Fruit fly (Drosophila melanogaster): Measurements from ENCODE around the gene Dpck.

The Dpck gene

DNA sequence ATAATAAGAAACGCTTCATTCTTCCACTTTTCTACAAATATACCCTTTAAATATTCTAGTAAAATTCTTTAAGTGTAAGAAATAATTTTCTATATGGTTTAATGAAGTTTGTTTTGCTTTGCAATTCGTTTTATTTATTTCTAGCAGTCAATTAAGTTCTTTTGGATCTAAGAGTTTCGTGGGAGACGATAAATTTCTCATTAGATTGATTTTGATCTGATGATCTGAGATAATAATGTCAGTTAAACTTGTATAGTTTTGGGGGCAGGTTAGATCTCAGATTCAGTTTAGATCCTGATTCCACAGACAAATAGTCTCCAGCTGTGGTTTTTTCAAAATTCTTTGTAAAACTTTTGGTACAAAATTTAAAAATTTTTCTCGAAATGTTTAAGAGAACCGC, 23.0 kb upstream of the Dpck start, which contains the start of gene dj:
Gene dj (plus strand): TSS at position 301 of the 400 bp plus-strand sequence.
- TF ChIP-seq brk (GFP tag; optimal IDR thresholded peaks at IDR 0.05) = no peak
- no peak for TF ChIP-seq Dfd (GFP tag; optimal IDR thresholded peaks at IDR 0.05)
- TF ChIP-seq br (GFP tag; optimal IDR thresholded peaks at IDR 0.05) = no peak
- TF ChIP-seq fru (GFP tag; optimal IDR thresholded peaks at IDR 0.05) = no peak
- TF ChIP-seq CG32264 (GFP tag; optimal IDR thresholded peaks at IDR 0.05) = no peak
- no peak for TF ChIP-seq psq (GFP tag; optimal IDR thresholded peaks at IDR 0.05)
- TF ChIP-seq Vsx2 (GFP tag; optimal IDR thresholded peaks at IDR 0.05; ENCODE audit: partially characterized antibody) = no peak
- no peak for TF ChIP-seq rgr (GFP tag; optimal IDR thresholded peaks at IDR 0.05)

DNA sequence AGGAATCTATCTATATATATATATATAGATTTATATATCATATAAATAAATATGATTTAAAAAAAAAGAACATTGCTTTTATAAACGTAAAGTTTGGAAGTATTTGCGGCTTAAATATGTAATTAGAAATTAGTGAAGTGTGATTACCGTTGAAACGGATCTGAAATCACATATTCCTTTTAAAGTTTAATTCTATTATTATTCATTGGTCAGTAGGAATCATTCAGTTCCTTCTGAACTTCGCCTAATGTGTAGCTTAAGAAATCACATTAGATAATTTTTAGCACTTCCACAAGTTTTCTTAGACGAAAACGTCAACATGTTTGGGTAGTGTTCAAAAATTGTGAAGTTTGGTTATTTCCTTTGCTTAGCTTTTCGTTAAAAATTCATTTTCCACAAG, 21.5 kb upstream of the Dpck start, which contains the start of gene djl:
Gene djl (plus strand): TSS at position 301 of the 400 bp plus-strand sequence.
- no peak for TF ChIP-seq tai (GFP tag; optimal IDR thresholded peaks at IDR 0.05)
- TF ChIP-seq dl (GFP tag; optimal IDR thresholded peaks at IDR 0.05; ENCODE audit: insufficient read depth in 1 of 2, partially characterized antibody in 2 of 2) = no peak
- no peak for TF ChIP-seq Dfd (GFP tag; optimal IDR thresholded peaks at IDR 0.05)
- no peak for TF ChIP-seq h (GFP tag; optimal IDR thresholded peaks at IDR 0.05)
- no peak for TF ChIP-seq Abd-B (GFP tag; optimal IDR thresholded peaks at IDR 0.05)
- no peak for TF ChIP-seq jim (GFP tag; optimal IDR thresholded peaks at IDR 0.05)
- no peak for TF ChIP-seq Dif (GFP tag; optimal IDR thresholded peaks at IDR 0.05; ENCODE audit: partially characterized antibody)
- TF ChIP-seq Hnf4 (GFP tag; optimal IDR thresholded peaks at IDR 0.05) = no peak
- TF ChIP-seq dmrt93B (GFP tag; optimal IDR thresholded peaks at IDR 0.05) = no peak
- TF ChIP-seq Myc (optimal IDR thresholded peaks at IDR 0.05) = no peak
- TF ChIP-seq Hr83 (GFP tag; optimal IDR thresholded peaks at IDR 0.05; ENCODE audit: poor library complexity, severe bottlenecking) = no peak
- TF ChIP-seq CG9705 (GFP tag; optimal IDR thresholded peaks at IDR 0.05) = no peak
- TF ChIP-seq GATAd (GFP tag; optimal IDR thresholded peaks at IDR 0.05) = no peak
- TF ChIP-seq sage (GFP tag; optimal IDR thresholded peaks at IDR 0.05) = no peak
- TF ChIP-seq woc (GFP tag; optimal IDR thresholded peaks at IDR 0.05) = no peak
- TF ChIP-seq brk (GFP tag; optimal IDR thresholded peaks at IDR 0.05) = no peak
- TF ChIP-seq N (GFP tag; optimal IDR thresholded peaks at IDR 0.05) = no peak
- TF ChIP-seq OdsH (GFP tag; optimal IDR thresholded peaks at IDR 0.05) = no peak
- no peak for TF ChIP-seq br (GFP tag; optimal IDR thresholded peaks at IDR 0.05)
- no peak for TF ChIP-seq Hr78 (GFP tag; optimal IDR thresholded peaks at IDR 0.05)

DNA sequence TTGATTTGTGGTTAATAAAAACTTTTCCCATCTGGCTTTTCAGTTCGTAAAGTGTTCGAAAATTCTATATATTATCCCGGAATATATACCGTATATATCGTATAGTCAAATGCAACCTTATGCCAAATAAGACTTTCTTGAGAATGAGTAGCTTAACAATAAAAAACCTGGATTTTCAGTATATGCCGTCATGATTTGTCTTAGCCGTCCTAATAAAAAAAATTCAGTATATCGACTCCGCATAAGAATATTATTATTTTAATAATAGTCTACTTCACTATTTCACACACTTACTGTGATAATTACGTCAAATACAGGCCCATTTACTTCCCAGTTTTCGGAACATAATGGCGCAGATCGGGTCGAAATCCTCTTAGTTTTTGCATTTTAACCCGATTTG, 20.1 kb upstream of the Dpck start, which contains the start of gene Mst84B:
Gene Mst84B (plus strand): TSS at position 301 of the 400 bp plus-strand sequence.
- no peak for TF ChIP-seq OdsH (GFP tag; optimal IDR thresholded peaks at IDR 0.05)
- no peak for TF ChIP-seq brk (GFP tag; optimal IDR thresholded peaks at IDR 0.05)
- TF ChIP-seq h (GFP tag; optimal IDR thresholded peaks at IDR 0.05) = no peak
- no peak for TF ChIP-seq lola (GFP tag; optimal IDR thresholded peaks at IDR 0.05)
- no peak for TF ChIP-seq CG32264 (GFP tag; optimal IDR thresholded peaks at IDR 0.05)
- no peak for TF ChIP-seq sage (GFP tag; optimal IDR thresholded peaks at IDR 0.05)
- no peak for TF ChIP-seq dl (GFP tag; optimal IDR thresholded peaks at IDR 0.05; ENCODE audit: insufficient read depth in 1 of 2, partially characterized antibody in 2 of 2)

DNA sequence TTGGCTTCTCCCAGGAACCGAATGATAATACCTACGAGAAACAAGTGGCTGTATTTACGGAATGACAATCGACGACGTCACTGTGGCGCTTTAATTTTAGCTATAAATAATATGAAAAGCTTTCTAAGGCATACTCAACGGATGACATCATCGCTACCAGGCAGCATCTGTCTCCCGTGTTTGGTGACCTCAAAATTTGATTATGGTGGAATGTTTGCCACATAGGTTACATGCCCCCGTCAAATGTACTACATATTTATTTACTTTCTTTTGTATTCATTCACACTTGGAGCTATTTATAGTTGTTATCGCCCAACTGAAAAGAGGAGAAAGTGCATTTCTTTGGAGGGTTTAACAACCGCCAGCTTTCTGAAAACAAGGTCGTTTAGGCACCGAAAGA, 15.7 kb upstream of the Dpck start:
- no peak for TF ChIP-seq ey (GFP tag; optimal IDR thresholded peaks at IDR 0.05)
- TF ChIP-seq Vsx2 (GFP tag; optimal IDR thresholded peaks at IDR 0.05; ENCODE audit: partially characterized antibody) = no peak
- no peak for TF ChIP-seq br (GFP tag; optimal IDR thresholded peaks at IDR 0.05)
- no peak for TF ChIP-seq HLH106 (tag; optimal IDR thresholded peaks at IDR 0.05)
- no peak for TF ChIP-seq CG32264 (GFP tag; optimal IDR thresholded peaks at IDR 0.05)
- no peak for TF ChIP-seq Dfd (GFP tag; optimal IDR thresholded peaks at IDR 0.05)
- TF ChIP-seq usp (GFP tag; optimal IDR thresholded peaks at IDR 0.05) = no peak
- no peak for TF ChIP-seq brk (GFP tag; optimal IDR thresholded peaks at IDR 0.05)
- no peak for TF ChIP-seq Hr83 (GFP tag; optimal IDR thresholded peaks at IDR 0.05; ENCODE audit: poor library complexity, severe bottlenecking)
- TF ChIP-seq jim (GFP tag; optimal IDR thresholded peaks at IDR 0.05) = no peak
- TF ChIP-seq Myc (optimal IDR thresholded peaks at IDR 0.05) = no peak
- no peak for TF ChIP-seq lola (GFP tag; optimal IDR thresholded peaks at IDR 0.05)
- TF ChIP-seq fru (GFP tag; optimal IDR thresholded peaks at IDR 0.05) = no peak
- no peak for TF ChIP-seq dl (GFP tag; optimal IDR thresholded peaks at IDR 0.05; ENCODE audit: insufficient read depth in 1 of 2, partially characterized antibody in 2 of 2)
- no peak for TF ChIP-seq rgr (GFP tag; optimal IDR thresholded peaks at IDR 0.05)
- no peak for TF ChIP-seq Mio (GFP tag; optimal IDR thresholded peaks at IDR 0.05)

DNA sequence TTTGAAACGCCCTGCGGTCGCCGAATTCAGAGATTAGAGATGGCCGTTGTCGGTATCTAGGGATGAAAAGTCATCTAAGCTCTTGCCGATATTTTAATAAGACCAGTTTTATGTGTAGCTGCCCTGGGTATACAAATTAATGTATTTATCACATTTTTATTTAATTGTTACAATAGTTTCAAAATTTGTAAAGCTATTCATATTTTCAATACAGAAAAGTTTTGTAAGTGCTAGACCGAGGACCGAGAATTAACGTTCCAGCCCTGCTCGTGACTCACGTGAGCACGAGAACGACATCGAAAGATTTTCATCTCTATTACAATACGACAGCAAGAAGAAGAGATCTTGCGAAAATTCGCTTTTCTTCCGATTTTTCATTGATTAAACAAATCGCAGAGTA, 14.9 kb upstream of the Dpck start, which contains the start of the genes CG1105 and CG1965:
Gene CG1105 (minus strand): TSS at position 45 of the 400 bp plus-strand sequence.
Gene CG1965 (plus strand): TSS at position 310 of the 400 bp plus-strand sequence.
- TF ChIP-seq Vsx2 (GFP tag; optimal IDR thresholded peaks at IDR 0.05; ENCODE audit: partially characterized antibody) = no peak
- peak; percentile 93 for TF ChIP-seq h (GFP tag; optimal IDR thresholded peaks at IDR 0.05)
- TF ChIP-seq fru (GFP tag; optimal IDR thresholded peaks at IDR 0.05) = peak; percentile 90
- peak; percentile 83 for TF ChIP-seq woc (GFP tag; optimal IDR thresholded peaks at IDR 0.05)
- peak; percentile 82 for TF ChIP-seq dmrt93B (GFP tag; optimal IDR thresholded peaks at IDR 0.05)
- peak; percentile 4 to 94 for TF ChIP-seq foxo (GFP tag; optimal IDR thresholded peaks at IDR 0.05)
- TF ChIP-seq HLH106 (tag; optimal IDR thresholded peaks at IDR 0.05) = peak; percentile 92
- TF ChIP-seq Rel (GFP tag; optimal IDR thresholded peaks at IDR 0.05) = no peak
- TF ChIP-seq Rel (tag; optimal IDR thresholded peaks at IDR 0.05) = peak; percentile 68
- peak; percentile 83 for TF ChIP-seq Sp1 (GFP tag; optimal IDR thresholded peaks at IDR 0.05)
- peak; percentile 83 for TF ChIP-seq CG9705 (GFP tag; optimal IDR thresholded peaks at IDR 0.05)
- TF ChIP-seq Hr83 (GFP tag; optimal IDR thresholded peaks at IDR 0.05; ENCODE audit: poor library complexity, severe bottlenecking) = peak; percentile 59
- TF ChIP-seq Mio (GFP tag; optimal IDR thresholded peaks at IDR 0.05) = peak; percentile 41
- TF ChIP-seq Hr78 (GFP tag; optimal IDR thresholded peaks at IDR 0.05) = no peak
- peak; percentile 84 for TF ChIP-seq OdsH (GFP tag; optimal IDR thresholded peaks at IDR 0.05)
- TF ChIP-seq jim (GFP tag; optimal IDR thresholded peaks at IDR 0.05) = peak; percentile 21
- no peak for TF ChIP-seq Abd-B (GFP tag; optimal IDR thresholded peaks at IDR 0.05)
- no peak for TF ChIP-seq usp (GFP tag; optimal IDR thresholded peaks at IDR 0.05)
- TF ChIP-seq Jra (GFP tag; optimal IDR thresholded peaks at IDR 0.05) = peak; percentile 93
- peak; percentile 87 for TF ChIP-seq br (GFP tag; optimal IDR thresholded peaks at IDR 0.05)
- TF ChIP-seq dsf (GFP tag; optimal IDR thresholded peaks at IDR 0.05; ENCODE audit: borderline replicate concordance) = peak; percentile 92
- TF ChIP-seq CrebA (GFP tag; optimal IDR thresholded peaks at IDR 0.05; ENCODE audit: borderline replicate concordance) = no peak
- TF ChIP-seq psq (GFP tag; optimal IDR thresholded peaks at IDR 0.05) = peak; percentile 78
- peak; percentile 90 for TF ChIP-seq rgr (GFP tag; optimal IDR thresholded peaks at IDR 0.05)
- TF ChIP-seq Dfd (GFP tag; optimal IDR thresholded peaks at IDR 0.05) = no peak
